Worm (Caenorhabditis elegans) whole organism, L3 larva: ENCODE results near the gene C05G5.7.

Source experiments
- ZK546.5 ChIP-seq: sonication (generic microtip); optimal IDR thresholded peaks from 2 replicates; lab custom pipeline; 2017; ENCODE audit warnings: missing biosample characterization, missing genetic modification characterization
- ceh-28 ChIP-seq: fragments of 150-350 bp; optimal IDR thresholded peaks from 2 replicates; lab custom pipeline; 2014; ENCODE audit warnings: missing biosample characterization, missing genetic modification reagents, missing genetic modification characterization
- ceh-9 ChIP-seq: sonication (generic microtip); optimal IDR thresholded peaks from 2 replicates; lab custom pipeline; 2018; ENCODE audit warnings: missing biosample characterization, missing genetic modification characterization
- egl-27 ChIP-seq: sonication (generic microtip); optimal IDR thresholded peaks from 4 replicates; lab custom pipeline; 2017; ENCODE audit warnings: missing biosample characterization, missing genetic modification reagents, missing genetic modification characterization
- elt-1 ChIP-seq: fragments of 150-350 bp; optimal IDR thresholded peaks from 2 replicates; lab custom pipeline; 2014; ENCODE audit warnings: missing biosample characterization, missing genetic modification characterization
- fkh-10 ChIP-seq: sonication (generic microtip); optimal IDR thresholded peaks from 2 replicates; lab custom pipeline; 2017; ENCODE audit warnings: missing biosample characterization, missing genetic modification reagents, missing genetic modification characterization
- fos-1 ChIP-seq: fragments of 150-350 bp; optimal IDR thresholded peaks from 2 replicates; lab custom pipeline; 2014; ENCODE audit warnings: missing biosample characterization, missing genetic modification characterization
- hmg-11 ChIP-seq: sonication (generic microtip); optimal IDR thresholded peaks from 2 replicates; lab custom pipeline; 2016; ENCODE audit warnings: missing genetic modification characterization, missing compliant biosample characterization
- lin-39 ChIP-seq: fragments of 150-350 bp; optimal IDR thresholded peaks from 2 replicates; lab custom pipeline; 2018; ENCODE audit warnings: missing biosample characterization, missing genetic modification reagents, missing genetic modification characterization
- nhr-11 ChIP-seq: fragments of 150-350 bp; optimal IDR thresholded peaks from 2 replicates; lab custom pipeline; 2014; ENCODE audit warnings: missing biosample characterization, missing genetic modification characterization
- nhr-23 ChIP-seq: fragments of 150-350 bp; optimal IDR thresholded peaks from 2 replicates; lab custom pipeline; 2014; ENCODE audit warnings: missing biosample characterization, missing genetic modification reagents, missing genetic modification characterization
- nhr-237 ChIP-seq: fragments of 150-350 bp; optimal IDR thresholded peaks from 2 replicates; lab custom pipeline; 2014; ENCODE audit warnings: missing biosample characterization, missing genetic modification characterization
- nhr-25 ChIP-seq: sonication (generic microtip); optimal IDR thresholded peaks from 2 replicates; lab custom pipeline; 2017; ENCODE audit warnings: missing biosample characterization, missing genetic modification characterization
- nhr-28 ChIP-seq: fragments of 150-350 bp; optimal IDR thresholded peaks from 2 replicates; lab custom pipeline; 2014; ENCODE audit warnings: missing biosample characterization, missing genetic modification characterization
- nhr-43 ChIP-seq: sonication (generic microtip); optimal IDR thresholded peaks from 2 replicates; lab custom pipeline; 2016; ENCODE audit warnings: mild to moderate bottlenecking, missing genetic modification characterization, missing compliant biosample characterization; ENCODE audit not compliant: poor library complexity, severe bottlenecking
- nhr-67 ChIP-seq: fragments of 150-350 bp; optimal IDR thresholded peaks from 2 replicates; lab custom pipeline; 2014; ENCODE audit warnings: missing biosample characterization, missing genetic modification characterization
- nhr-77 ChIP-seq: fragments of 150-350 bp; optimal IDR thresholded peaks from 2 replicates; lab custom pipeline; 2014; ENCODE audit warnings: missing biosample characterization, missing genetic modification characterization
- pha-4 ChIP-seq: fragments of 150-350 bp; optimal IDR thresholded peaks from 2 replicates; lab custom pipeline; 2014; ENCODE audit warnings: missing biosample characterization, missing genetic modification reagents, missing genetic modification characterization
- pqm-1 ChIP-seq: fragments of 150-350 bp; optimal IDR thresholded peaks from 2 replicates; lab custom pipeline; 2017; ENCODE audit warnings: missing biosample characterization, missing genetic modification characterization, inconsistent platforms
- skn-1 ChIP-seq: fragments of 150-350 bp; optimal IDR thresholded peaks from 2 replicates; lab custom pipeline; 2014; ENCODE audit warnings: missing biosample characterization, missing genetic modification characterization
- snpc-4 ChIP-seq: fragments of 150-350 bp; optimal IDR thresholded peaks from 2 replicates; lab custom pipeline; 2014; ENCODE audit warnings: missing biosample characterization, missing genetic modification characterization
- zag-1 ChIP-seq: fragments of 150-350 bp; optimal IDR thresholded peaks from 2 replicates; lab custom pipeline; 2014; ENCODE audit warnings: missing biosample characterization, missing genetic modification characterization

Gene C05G5.7

DNA sequence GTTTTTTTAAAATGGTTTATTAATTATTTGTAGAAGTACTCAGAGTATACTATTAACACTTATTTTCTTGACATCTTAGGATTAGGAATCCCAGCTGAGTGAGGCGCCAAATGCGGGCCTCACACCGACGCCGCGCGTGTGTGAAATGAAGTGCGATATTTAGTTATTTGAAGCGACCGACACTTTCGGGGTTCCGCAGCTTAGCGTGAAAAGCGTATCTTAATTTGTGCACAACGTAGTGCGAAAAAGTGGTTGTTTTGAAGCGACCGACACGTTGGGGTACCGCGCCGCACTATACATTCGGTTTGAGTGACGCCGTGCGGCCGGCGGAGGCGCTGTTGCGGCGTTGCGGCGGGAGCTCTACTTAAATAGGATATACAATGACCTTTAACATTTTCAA, 38.6 kb downstream of the C05G5.7 start:
- no peak for TF ChIP-seq lin-39 (tag; lab: Kevin White, UChicago)
- no peak for TF ChIP-seq snpc-4
- no peak for TF ChIP-seq nhr-67 (tag; lab: Kevin White, UChicago)
- no peak for TF ChIP-seq pqm-1 (tag; lab: Kevin White, UChicago)
- no peak for TF ChIP-seq nhr-43
- TF ChIP-seq hmg-11 (tag; lab: Kevin White, UChicago), result no peak
- TF ChIP-seq zag-1 (tag; lab: Kevin White, UChicago), result no peak
- no peak for TF ChIP-seq ZK546.5
- TF ChIP-seq elt-1 (tag; lab: Kevin White, UChicago), result no peak
- TF ChIP-seq nhr-237 (tag; lab: Kevin White, UChicago), result no peak
- TF ChIP-seq ceh-28, result no peak
- no peak for TF ChIP-seq nhr-11 (tag; lab: Kevin White, UChicago)

- TF ChIP-seq nhr-25 (tag; lab: Kevin White, UChicago), result no peak
- no peak for TF ChIP-seq nhr-28 (tag; lab: Kevin White, UChicago)
- TF ChIP-seq skn-1 (tag; lab: Kevin White, UChicago), result no peak
- TF ChIP-seq nhr-23 (tag; lab: Kevin White, UChicago), result no peak
- TF ChIP-seq zag-1 (tag; lab: Kevin White, UChicago), result no peak
- TF ChIP-seq pqm-1 (tag; lab: Kevin White, UChicago), result no peak
- TF ChIP-seq fkh-10, result no peak
- TF ChIP-seq ceh-9 (tag; lab: Kevin White, UChicago), result no peak
- TF ChIP-seq egl-27 (tag; lab: Kevin White, UChicago), result no peak
- no peak for TF ChIP-seq pha-4 (tag; lab: Kevin White, UChicago)
- no peak for TF ChIP-seq ZK546.5
Observed at ce11 chrX:14701490-14701889, 42.1 kb downstream of the C05G5.7 start, which contains the start of gene F40E10.5. F40E10.5 (plus strand) TSS chrX:14701790.

DNA sequence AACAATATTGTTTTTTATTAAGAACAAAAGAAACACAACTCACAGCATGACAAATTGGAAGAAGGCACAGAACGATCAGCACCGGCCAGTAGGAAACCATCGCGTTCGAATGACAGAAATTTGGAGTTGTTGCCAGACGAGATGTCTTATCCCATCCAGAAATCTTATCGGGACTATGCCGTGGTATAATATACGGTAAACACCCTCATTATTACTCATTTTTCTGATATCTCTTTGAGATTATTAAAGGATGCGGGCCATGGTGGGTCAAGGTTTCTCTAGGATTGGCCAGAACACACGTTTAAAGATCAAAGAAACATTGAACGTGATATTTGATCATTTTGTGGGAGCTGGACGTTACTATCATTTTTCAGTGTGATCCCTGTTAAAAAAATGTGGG, 43.7 kb downstream of the C05G5.7 start, which contains the start of gene hch-1:
Gene hch-1, minus strand, starts transcription at position 112 of the 400 bp plus-strand sequence.
- no peak for TF ChIP-seq nhr-28 (tag; lab: Kevin White, UChicago)
- no peak for TF ChIP-seq elt-1 (tag; lab: Kevin White, UChicago)

ce11 chrX:14695892-14696291, 47.7 kb downstream of the C05G5.7 start:
- TF ChIP-seq pha-4 (tag; lab: Kevin White, UChicago) (no peak), nhr-77 (tag; lab: Kevin White, UChicago) (no peak), elt-1 (tag; lab: Kevin White, UChicago) (no peak), fos-1 (no peak)

- TF ChIP-seq fkh-10, result peak; percentile 15
- TF ChIP-seq elt-1 (tag; lab: Kevin White, UChicago), result no peak
Observed at ce11 chrX:14694633-14695177, 48.9 kb downstream of the C05G5.7 start.
